Worm (Caenorhabditis elegans) whole organism, dauer: ENCODE measurements around the gene E01G6.1.

Source experiments
- unc-62 ChIP-seq: sonication (generic microtip); optimal IDR thresholded peaks from 2 replicates; lab custom pipeline; 2017; ENCODE audit warnings: missing biosample characterization, missing genetic modification reagents, missing genetic modification characterization

E01G6.1 gene

DNA sequence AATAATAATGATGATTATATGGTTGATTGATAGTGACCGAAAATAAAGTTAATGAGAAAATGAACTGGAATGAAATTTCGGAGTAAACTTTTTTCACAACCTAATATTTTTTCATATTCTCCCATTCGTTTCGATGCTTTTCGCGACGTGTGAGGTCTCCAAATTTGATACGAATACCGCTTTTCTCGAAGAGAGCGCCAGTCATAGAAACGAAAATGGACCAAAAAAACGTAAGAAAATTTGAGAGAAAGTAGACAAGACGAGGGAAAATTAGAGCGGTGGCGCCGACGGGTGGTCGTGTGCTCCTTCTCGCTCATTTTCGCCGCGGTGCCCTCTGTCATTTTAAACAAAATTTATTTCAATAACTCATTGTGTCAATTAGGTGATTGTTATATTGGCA lies 53.7 kb downstream of the E01G6.1 start:
- no peak for TF ChIP-seq unc-62

DNA sequence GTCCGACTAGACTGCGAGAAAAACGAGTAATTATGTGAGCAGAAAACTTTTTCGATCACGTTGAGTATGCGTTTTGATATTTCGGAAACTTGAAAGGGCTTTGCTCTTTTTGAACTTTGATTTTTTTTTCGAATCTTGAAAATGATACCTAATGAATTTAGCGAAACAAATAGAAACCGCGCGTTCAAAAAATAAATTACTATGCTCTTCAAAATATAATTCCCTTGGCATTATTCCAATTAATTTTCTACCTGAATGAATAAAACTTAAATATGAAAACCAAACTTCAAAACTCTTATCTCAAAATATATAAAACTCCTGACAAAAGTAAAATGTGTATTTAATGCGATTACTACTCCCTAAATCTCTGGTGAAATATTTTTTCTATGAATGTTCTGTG lies 54.6 kb downstream of the E01G6.1 start, which contains the start of gene xtr-2:
Gene xtr-2, plus strand, starts transcription at position 301 of the 400 bp plus-strand sequence.
- TF ChIP-seq unc-62: no peak
